Worm (Caenorhabditis elegans) whole organism, L2 larva: ENCODE measurements around the gene chtb-3.

ENCODE experiments used
- C34F6.9 ChIP-seq: fragments of 150-350 bp; optimal IDR thresholded peaks from 2 replicates; lab custom pipeline; 2014; ENCODE audit warnings: missing biosample characterization, missing genetic modification characterization
- F13H6.1 ChIP-seq: sonication (generic microtip); optimal IDR thresholded peaks from 2 replicates; lab custom pipeline; 2016; ENCODE audit warnings: missing genetic modification characterization, missing compliant biosample characterization
- R02D3.7 ChIP-seq: fragments of 150-350 bp; optimal IDR thresholded peaks from 2 replicates; lab custom pipeline; 2014; ENCODE audit warnings: missing biosample characterization, missing genetic modification characterization
- Y55F3AM.14 ChIP-seq: fragments of 200-800 bp; sonication (Bioruptor generic); optimal IDR thresholded peaks from 2 replicates; lab custom pipeline; 2018; ENCODE audit warnings: mild to moderate bottlenecking, missing genetic modification characterization, missing compliant biosample characterization
- ZK546.5 ChIP-seq: sonication (generic microtip); optimal IDR thresholded peaks from 2 replicates; lab custom pipeline; 2017; ENCODE audit warnings: missing biosample characterization, missing genetic modification characterization
- alr-1 ChIP-seq: fragments of 150-350 bp; optimal IDR thresholded peaks from 2 replicates; lab custom pipeline; 2014; ENCODE audit warnings: missing biosample characterization, missing genetic modification characterization
- aly-2 ChIP-seq: fragments of 150-350 bp; optimal IDR thresholded peaks from 2 replicates; lab custom pipeline; 2014; ENCODE audit warnings: missing biosample characterization, missing genetic modification characterization
- ama-1 ChIP-seq: fragments of 150-350 bp; optimal IDR thresholded peaks from 2 replicates; lab custom pipeline; 2018; ENCODE audit warnings: inconsistent platforms
- blmp-1 ChIP-seq: sonication (generic microtip); optimal IDR thresholded peaks from 2 replicates; lab custom pipeline; 2017; ENCODE audit warnings: missing genetic modification characterization, mild to moderate bottlenecking, missing compliant biosample characterization, antibody characterized with exemption, moderate library complexity; ENCODE audit not compliant: insufficient read depth
- ceh-16 ChIP-seq: fragments of 150-350 bp; optimal IDR thresholded peaks from 2 replicates; lab custom pipeline; 2014; ENCODE audit warnings: missing biosample characterization, missing genetic modification characterization
- ceh-82 ChIP-seq: fragments of 150-350 bp; optimal IDR thresholded peaks from 2 replicates; lab custom pipeline; 2014; ENCODE audit warnings: missing biosample characterization, missing genetic modification characterization
- crh-2 ChIP-seq: sonication (generic microtip); optimal IDR thresholded peaks from 2 replicates; lab custom pipeline; 2017; ENCODE audit warnings: missing biosample characterization, missing genetic modification characterization
- dmd-4 ChIP-seq: sonication (generic microtip); optimal IDR thresholded peaks from 2 replicates; lab custom pipeline; 2017; ENCODE audit warnings: missing biosample characterization, missing genetic modification characterization
- egl-27 ChIP-seq: sonication (generic microtip); optimal IDR thresholded peaks from 3 replicates; lab custom pipeline; 2017; ENCODE audit warnings: missing biosample characterization, missing genetic modification reagents, missing genetic modification characterization
- elt-1 ChIP-seq: fragments of 150-350 bp; optimal IDR thresholded peaks from 2 replicates; lab custom pipeline; 2014; ENCODE audit warnings: missing biosample characterization, missing genetic modification characterization
- elt-3 ChIP-seq: sonication (generic microtip); optimal IDR thresholded peaks from 2 replicates; lab custom pipeline; 2017; ENCODE audit warnings: missing biosample characterization, missing genetic modification characterization
- fos-1 ChIP-seq: fragments of 150-350 bp; optimal IDR thresholded peaks from 2 replicates; lab custom pipeline; 2014; ENCODE audit warnings: missing biosample characterization, missing genetic modification characterization
- gmeb-1 ChIP-seq: fragments of 150-350 bp; optimal IDR thresholded peaks from 2 replicates; lab custom pipeline; 2014; ENCODE audit warnings: missing biosample characterization, missing genetic modification characterization
- lin-11 ChIP-seq: fragments of 150-350 bp; sonication (generic microtip); optimal IDR thresholded peaks from 2 replicates; lab custom pipeline; 2014; ENCODE audit warnings: missing biosample characterization, missing genetic modification characterization, inconsistent platforms, mixed read lengths
- lin-13 ChIP-seq: fragments of 150-350 bp; optimal IDR thresholded peaks from 2 replicates; lab custom pipeline; 2014; ENCODE audit warnings: missing biosample characterization, missing genetic modification reagents, missing genetic modification characterization
- lin-39 ChIP-seq: fragments of 150-350 bp; optimal IDR thresholded peaks from 2 replicates; lab custom pipeline; 2014; ENCODE audit warnings: missing biosample characterization, missing genetic modification reagents, missing genetic modification characterization
- lsy-2 ChIP-seq, 2 experiments: fragments of 150-350 bp in 1 of 2; sonication (generic microtip) in 1 of 2; optimal IDR thresholded peaks; 2 replicates each; lab custom pipeline; 2014 to 2017; ENCODE audit warnings: missing biosample characterization in 2 of 2, missing genetic modification characterization in 2 of 2
- mab-5 ChIP-seq: fragments of 150-350 bp; optimal IDR thresholded peaks from 2 replicates; lab custom pipeline; 2014; ENCODE audit warnings: missing biosample characterization, missing genetic modification characterization
- mbf-1 ChIP-seq: sonication (generic microtip); optimal IDR thresholded peaks from 2 replicates; lab custom pipeline; 2017; ENCODE audit warnings: missing biosample characterization, missing genetic modification characterization
- mdl-1 ChIP-seq, 2 experiments: fragments of 150-350 bp in 1 of 2; sonication (generic microtip) in 1 of 2; optimal IDR thresholded peaks; 2 replicates each; lab custom pipeline; 2017; ENCODE audit warnings: missing biosample characterization in 2 of 2, missing genetic modification characterization in 2 of 2
- nhr-10 ChIP-seq: sonication (generic microtip); optimal IDR thresholded peaks from 2 replicates; lab custom pipeline; 2017; ENCODE audit warnings: missing biosample characterization, missing genetic modification characterization
- nhr-12 ChIP-seq: fragments of 150-350 bp; optimal IDR thresholded peaks from 2 replicates; lab custom pipeline; 2014; ENCODE audit warnings: missing biosample characterization, missing genetic modification characterization
- nhr-129 ChIP-seq: fragments of 150-350 bp; optimal IDR thresholded peaks from 2 replicates; lab custom pipeline; 2014; ENCODE audit warnings: missing biosample characterization, missing genetic modification characterization
- nhr-21 ChIP-seq: fragments of 150-350 bp; optimal IDR thresholded peaks from 2 replicates; lab custom pipeline; 2014; ENCODE audit warnings: missing biosample characterization, missing genetic modification characterization
- nhr-23 ChIP-seq: fragments of 150-350 bp; optimal IDR thresholded peaks from 2 replicates; lab custom pipeline; 2014; ENCODE audit warnings: missing biosample characterization, missing genetic modification reagents, missing genetic modification characterization
- nhr-237 ChIP-seq: fragments of 150-350 bp; optimal IDR thresholded peaks from 2 replicates; lab custom pipeline; 2014; ENCODE audit warnings: missing biosample characterization, missing genetic modification characterization
- nhr-77 ChIP-seq: fragments of 150-350 bp; optimal IDR thresholded peaks from 2 replicates; lab custom pipeline; 2014; ENCODE audit warnings: missing biosample characterization, missing genetic modification characterization
- peb-1 ChIP-seq: fragments of 150-350 bp; optimal IDR thresholded peaks from 2 replicates; lab custom pipeline; 2014; ENCODE audit warnings: missing biosample characterization, missing genetic modification characterization
- sem-4 ChIP-seq: fragments of 150-350 bp; optimal IDR thresholded peaks from 2 replicates; lab custom pipeline; 2014; ENCODE audit warnings: missing biosample characterization, missing genetic modification reagents, missing genetic modification characterization
- skn-1 ChIP-seq: sonication (generic microtip); optimal IDR thresholded peaks from 2 replicates; lab custom pipeline; 2017; ENCODE audit warnings: missing biosample characterization, missing genetic modification characterization
- sma-3 ChIP-seq: sonication (generic microtip); optimal IDR thresholded peaks from 2 replicates; lab custom pipeline; 2016; ENCODE audit warnings: missing genetic modification reagents, missing genetic modification characterization, missing compliant biosample characterization
- sma-9 ChIP-seq, 2 experiments: fragments of 150-350 bp in 1 of 2; sonication (generic microtip) in 1 of 2; optimal IDR thresholded peaks; 2 replicates each; lab custom pipeline; 2014 to 2016; ENCODE audit warnings: missing genetic modification characterization in 2 of 2, mild to moderate bottlenecking in 1 of 2, missing biosample characterization in 1 of 2, missing compliant biosample characterization in 1 of 2, missing genetic modification reagents in 1 of 2, moderate library complexity in 1 of 2
- snpc-4 ChIP-seq: fragments of 150-350 bp; optimal IDR thresholded peaks from 2 replicates; lab custom pipeline; 2014; ENCODE audit warnings: missing biosample characterization, missing genetic modification characterization
- unc-39 ChIP-seq: fragments of 150-350 bp; optimal IDR thresholded peaks from 2 replicates; lab custom pipeline; 2014; ENCODE audit warnings: missing biosample characterization, missing genetic modification characterization
- unc-55 ChIP-seq: fragments of 150-350 bp; sonication (generic microtip); optimal IDR thresholded peaks from 3 replicates; lab custom pipeline; 2014; ENCODE audit warnings: missing biosample characterization, missing genetic modification reagents, missing genetic modification characterization
- unc-62 ChIP-seq: fragments of 150-350 bp; optimal IDR thresholded peaks from 2 replicates; lab custom pipeline; 2014; ENCODE audit warnings: missing biosample characterization, missing genetic modification reagents, missing genetic modification characterization
- zag-1 ChIP-seq: fragments of 150-350 bp; optimal IDR thresholded peaks from 2 replicates; lab custom pipeline; 2014; ENCODE audit warnings: missing biosample characterization, missing genetic modification characterization
- ztf-1 ChIP-seq: fragments of 200-800 bp; sonication (Bioruptor generic); conservative IDR thresholded peaks from 2 replicates; pipeline ENCODE4 v1.3.6; 2022; ENCODE audit warnings: missing genetic modification characterization, missing compliant biosample characterization
- ztf-11 ChIP-seq: sonication (generic microtip); optimal IDR thresholded peaks from 2 replicates; lab custom pipeline; 2017; ENCODE audit warnings: missing biosample characterization, missing genetic modification characterization
- ztf-4 ChIP-seq: fragments of 150-350 bp; optimal IDR thresholded peaks from 2 replicates; lab custom pipeline; 2014; ENCODE audit warnings: missing biosample characterization, missing genetic modification characterization

Gene chtb-3

DNA sequence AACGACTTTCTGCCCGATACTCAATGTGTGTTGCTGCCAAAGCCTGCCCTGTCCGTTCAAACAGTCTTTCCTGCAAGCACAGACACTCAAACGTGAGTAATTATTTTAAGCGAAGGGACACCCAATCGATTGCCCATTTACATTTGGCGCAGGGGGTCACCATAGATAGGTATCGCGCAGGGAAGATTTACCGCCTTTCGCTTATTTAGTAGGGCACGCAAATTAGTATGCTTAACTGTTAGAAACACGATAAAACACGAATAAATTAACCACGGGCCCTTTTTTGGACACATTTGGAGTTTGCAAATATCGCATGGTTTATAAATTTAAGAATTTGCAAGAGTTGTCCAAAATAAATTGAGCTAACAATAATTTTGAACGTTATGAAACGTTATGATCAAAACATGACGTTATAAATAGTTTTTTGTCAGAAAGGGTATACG lies 23.0 kb downstream of the chtb-3 start (continued):
- TF ChIP-seq zag-1 (peak; percentile 98), mdl-1 (tag; optimal IDR thresholded peaks at IDR 0.05; lab: Kevin White, UChicago) (peak; percentile 94 to 96), ceh-16 (peak; percentile 99), ztf-4 (tag; lab: Kevin White, UChicago) (peak; percentile 97), nhr-77 (peak; percentile 97), C34F6.9 (tag; lab: Kevin White, UChicago) (peak; percentile 98), sem-4 (peak; percentile 97), nhr-237 (tag; lab: Kevin White, UChicago) (peak; percentile 99), skn-1 (tag; lab: Kevin White, UChicago) (peak; percentile 86), nhr-21 (tag; lab: Kevin White, UChicago) (peak; percentile 100), fos-1 (tag; lab: Kevin White, UChicago) (peak; percentile 99), sma-3 (GFP tag; lab: Kevin White, UChicago) (peak; percentile 99), lin-13 (GFP tag; lab: Kevin White, UChicago) (peak; percentile 99), nhr-10 (peak; percentile 99), dmd-4 (tag; lab: Kevin White, UChicago) (peak; percentile 81), unc-39 (peak; percentile 97), R02D3.7 (tag; lab: Kevin White, UChicago) (peak; percentile 81), ama-1 (lab: Kevin White, UChicago) (peak; percentile 56), sma-9 (GFP tag; optimal IDR thresholded peaks at IDR 0.05; lab: Kevin White, UChicago) (peak; percentile 99), sma-9 (tag; optimal IDR thresholded peaks at IDR 0.05; lab: Kevin White, UChicago) (peak; percentile 95), egl-27 (tag; lab: Kevin White, UChicago) (peak; percentile 99)
- TF ChIP-seq, all 48 proteins: peak for 46

DNA sequence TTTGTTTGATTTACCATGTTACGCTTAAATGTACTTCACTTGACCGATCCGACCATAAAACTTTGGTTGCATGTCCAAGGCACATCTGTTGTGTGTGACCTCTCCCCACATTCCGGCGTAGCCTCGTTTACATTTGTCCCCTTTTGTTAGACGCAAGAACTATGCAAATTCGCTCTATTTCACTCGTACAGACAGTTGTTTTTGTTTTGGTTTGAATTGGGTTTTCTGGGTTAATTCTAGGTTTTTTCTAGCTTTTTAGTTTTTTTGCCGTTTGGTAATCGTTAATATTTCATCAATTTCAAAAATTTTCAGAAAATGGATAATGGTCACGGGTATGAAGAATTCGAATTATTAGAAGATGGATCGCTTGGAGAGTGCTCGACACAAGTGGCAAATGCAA lies 26.6 kb downstream of the chtb-3 start, which contains the start of gene mom-1:
mom-1 (plus strand) TSS at position 301 of the 400 bp plus-strand sequence.
- TF ChIP-seq sem-4 = no peak
- no peak for TF ChIP-seq ama-1 (lab: Kevin White, UChicago)
- no peak for TF ChIP-seq ZK546.5
- TF ChIP-seq ceh-16 = no peak
- no peak for TF ChIP-seq zag-1
- no peak for TF ChIP-seq lin-39 (tag; lab: Kevin White, UChicago)
- TF ChIP-seq elt-3 (tag; lab: Kevin White, UChicago) = no peak
- TF ChIP-seq nhr-237 (tag; lab: Kevin White, UChicago) = no peak
- TF ChIP-seq F13H6.1 = no peak
- no peak for TF ChIP-seq nhr-10

DNA sequence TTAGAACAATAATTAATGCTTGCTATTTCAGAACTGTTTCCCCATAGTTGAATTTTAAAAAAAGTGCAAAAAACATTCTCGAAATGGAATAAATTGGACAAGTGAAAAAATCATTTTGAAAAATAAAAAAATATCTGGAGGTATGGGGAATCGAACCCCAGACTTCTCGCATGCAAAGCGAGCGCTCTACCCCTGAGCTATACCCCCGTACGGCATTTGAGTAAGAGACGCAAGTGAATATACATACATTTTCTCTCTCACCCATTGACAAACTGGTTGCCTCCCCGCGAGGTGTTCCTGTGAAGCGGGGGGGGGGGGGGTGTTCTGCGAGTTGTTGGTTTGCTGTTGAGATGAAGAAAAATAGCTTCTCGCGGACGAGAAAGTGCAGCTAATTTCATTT lies 27.3 kb downstream of the chtb-3 start:
- no peak for TF ChIP-seq nhr-10
- TF ChIP-seq nhr-12 = no peak
- no peak for TF ChIP-seq mbf-1
- peak; percentile 58 for TF ChIP-seq fos-1 (tag; lab: Kevin White, UChicago)
- TF ChIP-seq sma-9 (GFP tag; optimal IDR thresholded peaks at IDR 0.05; lab: Kevin White, UChicago) = peak; percentile 63
- no peak for TF ChIP-seq sma-9 (tag; optimal IDR thresholded peaks at IDR 0.05; lab: Kevin White, UChicago)
- TF ChIP-seq nhr-21 (tag; lab: Kevin White, UChicago) = peak; percentile 56
- TF ChIP-seq elt-1 (tag; lab: Kevin White, UChicago) = no peak
- TF ChIP-seq lin-13 (GFP tag; lab: Kevin White, UChicago) = peak; percentile 60
- no peak for TF ChIP-seq egl-27 (tag; lab: Kevin White, UChicago)
- no peak for TF ChIP-seq zag-1
- TF ChIP-seq Y55F3AM.14 = peak; percentile 50
- no peak for TF ChIP-seq mdl-1 (tag; optimal IDR thresholded peaks at IDR 0.05; lab: Kevin White, UChicago)
- TF ChIP-seq ztf-4 (tag; lab: Kevin White, UChicago) = no peak
- TF ChIP-seq peb-1 (tag; lab: Kevin White, UChicago) = no peak
- no peak for TF ChIP-seq nhr-23 (tag; lab: Kevin White, UChicago)
- no peak for TF ChIP-seq elt-3 (tag; lab: Kevin White, UChicago)
- TF ChIP-seq gmeb-1 (tag; lab: Kevin White, UChicago) = peak; percentile 6
- peak; percentile 15 for TF ChIP-seq ceh-16
- TF ChIP-seq lin-11 (tag; lab: Kevin White, UChicago) = peak; percentile 59
- peak; percentile 67 for TF ChIP-seq unc-55 (GFP tag; lab: Kevin White, UChicago)
- TF ChIP-seq snpc-4 (tag; lab: Kevin White, UChicago) = no peak
- TF ChIP-seq ztf-1 (GFP tag; lab: Robert Waterston, UW) = no peak
- TF ChIP-seq aly-2 (tag; lab: Kevin White, UChicago) = no peak
- peak; percentile 52 for TF ChIP-seq crh-2 (tag; lab: Kevin White, UChicago)
- no peak for TF ChIP-seq lin-39 (tag; lab: Kevin White, UChicago)
- no peak for TF ChIP-seq R02D3.7 (tag; lab: Kevin White, UChicago)
- peak; percentile 27 for TF ChIP-seq mab-5 (tag; lab: Kevin White, UChicago)
- peak; percentile 41 for TF ChIP-seq C34F6.9 (tag; lab: Kevin White, UChicago)
- peak; percentile 48 for TF ChIP-seq nhr-129 (tag; lab: Kevin White, UChicago)
- TF ChIP-seq lsy-2 (tag; optimal IDR thresholded peaks at IDR 0.05; lab: Kevin White, UChicago) = peak in 1 of 2 experiments; percentile 47
- no peak for TF ChIP-seq alr-1 (tag; lab: Kevin White, UChicago)
- peak; percentile 36 for TF ChIP-seq sma-3 (GFP tag; lab: Kevin White, UChicago)
- TF ChIP-seq blmp-1 (tag; lab: Kevin White, UChicago) = no peak
- TF ChIP-seq F13H6.1 = peak; percentile 60
- TF ChIP-seq ztf-11 (tag; lab: Kevin White, UChicago) = no peak
- TF ChIP-seq unc-39 = no peak
- TF ChIP-seq unc-62 (GFP tag; lab: Kevin White, UChicago) = no peak
- no peak for TF ChIP-seq nhr-237 (tag; lab: Kevin White, UChicago)
- no peak for TF ChIP-seq ama-1 (lab: Kevin White, UChicago)
- peak; percentile 61 for TF ChIP-seq sem-4
- no peak for TF ChIP-seq ceh-82
- no peak for TF ChIP-seq skn-1 (tag; lab: Kevin White, UChicago)
